Fruit fly (Drosophila melanogaster) whole organism, embryonic: Measurements from ENCODE around the gene Rpp20.

Source experiments
- CG10366 ChIP-seq: fragments of 200-800 bp; sonication (Bioruptor generic); IDR thresholded peaks from 2 replicates; pipeline ENCODE4 v1.3.6; 2022; ENCODE audit warnings: missing biosample characterization, missing genetic modification characterization
- CG10979 ChIP-seq: fragments of 200-800 bp; sonication (Bioruptor generic); optimal IDR thresholded peaks from 2 replicates; lab custom pipeline; 2018; ENCODE audit warnings: missing biosample characterization, mild to moderate bottlenecking, missing genetic modification characterization, moderate library complexity
- CG11696 ChIP-seq: fragments of 200-800 bp; sonication (Bioruptor generic); IDR thresholded peaks from 2 replicates; pipeline ENCODE4 v1.3.6; 2022; ENCODE audit warnings: missing biosample characterization, missing genetic modification characterization
- CG13624 ChIP-seq: fragments of 200-800 bp; sonication (Bioruptor generic); optimal IDR thresholded peaks from 2 replicates; lab custom pipeline; 2016; ENCODE audit warnings: missing biosample characterization, missing genetic modification characterization
- CG14050 ChIP-seq: fragments of 200-800 bp; sonication (Bioruptor generic); IDR thresholded peaks from 3 replicates; pipeline ENCODE4 v1.3.6; 2022; ENCODE audit warnings: missing biosample characterization, missing genetic modification characterization
- CG15479 ChIP-seq: fragments of 200-800 bp; sonication (Bioruptor generic); optimal IDR thresholded peaks from 3 replicates; lab custom pipeline; 2019; ENCODE audit warnings: missing biosample characterization, mild to moderate bottlenecking, missing genetic modification characterization, moderate library complexity
- CG16779 ChIP-seq: fragments of 200-800 bp; sonication (Bioruptor generic); IDR thresholded peaks from 2 replicates; pipeline ENCODE4 v1.3.6; 2022; ENCODE audit warnings: missing biosample characterization, missing genetic modification characterization
- CG18764 ChIP-seq: fragments of 200-800 bp; sonication (Bioruptor generic); optimal IDR thresholded peaks from 3 replicates; lab custom pipeline; 2016; ENCODE audit warnings: missing biosample characterization, missing genetic modification characterization
- CG2199 ChIP-seq: fragments of 200-800 bp; sonication (Bioruptor generic); IDR thresholded peaks from 3 replicates; pipeline ENCODE4 v1.3.6; 2022; ENCODE audit warnings: missing biosample characterization, missing genetic modification characterization
- CG32767 ChIP-seq: fragments of 200-800 bp; sonication (Bioruptor generic); IDR thresholded peaks from 2 replicates; pipeline ENCODE4 v1.3.6; 2022; ENCODE audit warnings: missing biosample characterization, missing genetic modification characterization
- CG3847 ChIP-seq: fragments of 200-800 bp; sonication (Bioruptor generic); IDR thresholded peaks from 2 replicates; pipeline ENCODE4 v1.3.6; 2022; ENCODE audit warnings: missing biosample characterization, missing genetic modification characterization
- CG4424 ChIP-seq: fragments of 200-800 bp; sonication (Bioruptor generic); optimal IDR thresholded peaks from 3 replicates; lab custom pipeline; 2016; ENCODE audit warnings: missing biosample characterization, missing genetic modification characterization
- CG5245 ChIP-seq: fragments of 200-800 bp; sonication (Bioruptor generic); optimal IDR thresholded peaks from 3 replicates; lab custom pipeline; 2016; ENCODE audit warnings: missing biosample characterization, missing genetic modification characterization
- CG6254 ChIP-seq: fragments of 200-800 bp; sonication (Bioruptor generic); optimal IDR thresholded peaks from 3 replicates; lab custom pipeline; 2017; ENCODE audit warnings: mild to moderate bottlenecking, missing biosample characterization, missing genetic modification reagents, missing genetic modification characterization
- CG7556 ChIP-seq: fragments of 200-800 bp; sonication (Bioruptor generic); optimal IDR thresholded peaks from 2 replicates; lab custom pipeline; 2017; ENCODE audit warnings: missing biosample characterization, mild to moderate bottlenecking, missing genetic modification characterization
- CG8924 ChIP-seq: fragments of 200-800 bp; optimal IDR thresholded peaks from 3 replicates; lab custom pipeline; 2019; ENCODE audit warnings: missing biosample characterization, mild to moderate bottlenecking, missing genetic modification characterization, moderate library complexity
- CG8944 ChIP-seq: fragments of 200-800 bp; sonication (Bioruptor generic); optimal IDR thresholded peaks from 3 replicates; lab custom pipeline; 2016; ENCODE audit warnings: missing biosample characterization, missing genetic modification characterization
- CG9727 ChIP-seq: fragments of 200-800 bp; sonication (Bioruptor generic); optimal IDR thresholded peaks from 3 replicates; lab custom pipeline; 2017; ENCODE audit warnings: missing biosample characterization, mild to moderate bottlenecking, missing genetic modification characterization
- D19A ChIP-seq: fragments of 200-800 bp; optimal IDR thresholded peaks from 3 replicates; lab custom pipeline; 2019; ENCODE audit warnings: missing biosample characterization, mild to moderate bottlenecking, missing genetic modification characterization, moderate library complexity
- D19B ChIP-seq: fragments of 200-800 bp; sonication (Bioruptor generic); optimal IDR thresholded peaks from 2 replicates; lab custom pipeline; 2017; ENCODE audit warnings: missing biosample characterization, mild to moderate bottlenecking, missing genetic modification characterization
- Dip3 ChIP-seq: fragments of 200-800 bp; sonication (Bioruptor generic); optimal IDR thresholded peaks from 3 replicates; lab custom pipeline; 2016; ENCODE audit warnings: missing biosample characterization, missing genetic modification characterization
- Drgx ChIP-seq: fragments of 200-800 bp; sonication (Bioruptor generic); IDR thresholded peaks from 2 replicates; pipeline ENCODE4 v1.3.6; 2022; ENCODE audit warnings: missing biosample characterization, missing genetic modification characterization
- Ets65A ChIP-seq: fragments of 200-800 bp; sonication (Bioruptor generic); peaks from one replicate; lab custom pipeline; 2016; ENCODE audit warnings: missing biosample characterization, missing genetic modification characterization
- Med ChIP-seq: fragments of 200-800 bp; sonication (Bioruptor generic); peaks from one replicate; lab custom pipeline; 2016; ENCODE audit warnings: missing biosample characterization, missing genetic modification characterization, mild to moderate bottlenecking, inconsistent platforms, moderate library complexity
- Mes4 ChIP-seq: fragments of 200-800 bp; sonication (Bioruptor generic); optimal IDR thresholded peaks from 2 replicates; lab custom pipeline; 2016; ENCODE audit warnings: missing biosample characterization, missing genetic modification characterization
- Nf-YB ChIP-seq: fragments of 200-800 bp; sonication (Bioruptor generic); optimal IDR thresholded peaks from 3 replicates; lab custom pipeline; 2019; ENCODE audit warnings: missing biosample characterization, mild to moderate bottlenecking, missing genetic modification characterization, moderate library complexity
- Optix ChIP-seq: fragments of 200-800 bp; sonication (Bioruptor generic); IDR thresholded peaks from 3 replicates; pipeline ENCODE4 v1.3.6; 2022; ENCODE audit warnings: missing biosample characterization, missing genetic modification characterization
- Ravus ChIP-seq: fragments of 200-800 bp; sonication (Bioruptor generic); IDR thresholded peaks from 2 replicates; pipeline ENCODE4 v1.3.6; 2022; ENCODE audit warnings: missing biosample characterization, missing genetic modification characterization
- Rx ChIP-seq: fragments of 200-800 bp; sonication (Bioruptor generic); IDR thresholded peaks from 2 replicates; pipeline ENCODE4 v1.3.6; 2022; ENCODE audit warnings: missing biosample characterization, missing genetic modification characterization
- Scr ChIP-seq: fragments of 200-800 bp; sonication (Bioruptor generic); IDR thresholded peaks from 2 replicates; pipeline ENCODE4 v1.3.6; 2022; ENCODE audit warnings: missing biosample characterization, missing genetic modification characterization; ENCODE audit not compliant: partially characterized antibody
- Sry-β ChIP-seq: fragments of 200-800 bp; sonication (Bioruptor generic); optimal IDR thresholded peaks from 2 replicates; lab custom pipeline; 2018; ENCODE audit warnings: missing biosample characterization, mild to moderate bottlenecking, missing genetic modification characterization, moderate library complexity
- Sry-δ ChIP-seq: fragments of 200-800 bp; sonication (Bioruptor generic); optimal IDR thresholded peaks from 2 replicates; lab custom pipeline; 2016; ENCODE audit warnings: missing biosample characterization, missing genetic modification characterization
- Stat92E ChIP-seq, 3 experiments: fragments of >200 bp in 2 of 3; fragments of 200-800 bp in 1 of 3; sonication (Bioruptor generic) in 1 of 3; optimal IDR thresholded peaks; 2 replicates each; lab custom pipeline; 2017 to 2019; ENCODE audit warnings: missing biosample characterization in 3 of 3, missing genetic modification characterization in 3 of 3, mild to moderate bottlenecking in 1 of 3, moderate library complexity in 1 of 3
- TFAM ChIP-seq: fragments of 200-800 bp; sonication (Bioruptor generic); optimal IDR thresholded peaks from 2 replicates; lab custom pipeline; 2017; ENCODE audit warnings: missing biosample characterization, missing genetic modification characterization, inconsistent platforms
- br ChIP-seq: fragments of >200 bp; optimal IDR thresholded peaks from 2 replicates; lab custom pipeline; 2017
- btn ChIP-seq: fragments of 200-800 bp; sonication (Bioruptor generic); optimal IDR thresholded peaks from 2 replicates; lab custom pipeline; 2016; ENCODE audit warnings: missing biosample characterization, missing genetic modification characterization
- chinmo ChIP-seq: fragments of 200-800 bp; sonication (Bioruptor generic); IDR thresholded peaks from 4 replicates; pipeline ENCODE4 v1.3.6; 2022; ENCODE audit warnings: missing biosample characterization, missing genetic modification characterization; ENCODE audit not compliant: partially characterized antibody
- chn ChIP-seq: fragments of 200-800 bp; sonication (Bioruptor generic); optimal IDR thresholded peaks from 2 replicates; lab custom pipeline; 2016; ENCODE audit warnings: missing biosample characterization, missing genetic modification characterization
- ci ChIP-seq: fragments of 200-800 bp; sonication (Bioruptor generic); IDR thresholded peaks from 3 replicates; pipeline ENCODE4 v1.3.6; 2022; ENCODE audit warnings: missing biosample characterization, missing genetic modification characterization
- dan ChIP-seq: fragments of 200-800 bp; sonication (Bioruptor generic); IDR thresholded peaks from 2 replicates; pipeline ENCODE4 v1.3.6; 2022; ENCODE audit warnings: missing biosample characterization, missing genetic modification characterization
- danr ChIP-seq: fragments of 200-800 bp; sonication (Bioruptor generic); IDR thresholded peaks from 2 replicates; pipeline ENCODE4 v1.3.6; 2022; ENCODE audit warnings: missing biosample characterization, missing genetic modification characterization
- dati ChIP-seq: fragments of 200-800 bp; sonication (Bioruptor generic); IDR thresholded peaks from 2 replicates; pipeline ENCODE4 v1.3.6; 2022; ENCODE audit warnings: missing biosample characterization, missing genetic modification characterization
- esg ChIP-seq: fragments of 200-800 bp; sonication (Bioruptor generic); conservative IDR thresholded peaks from 2 replicates; pipeline ENCODE4 v1.3.6; 2022; ENCODE audit warnings: missing biosample characterization, missing genetic modification characterization
- fd102C ChIP-seq: fragments of 200-800 bp; sonication (Bioruptor generic); optimal IDR thresholded peaks from 2 replicates; lab custom pipeline; 2018; ENCODE audit warnings: missing biosample characterization, mild to moderate bottlenecking, missing genetic modification characterization, moderate library complexity
- gem ChIP-seq: fragments of 200-800 bp; sonication (Bioruptor generic); optimal IDR thresholded peaks from 2 replicates; lab custom pipeline; 2019; ENCODE audit warnings: missing biosample characterization, mild to moderate bottlenecking, missing genetic modification characterization, moderate library complexity
- jumu ChIP-seq: fragments of 200-800 bp; sonication (Bioruptor generic); optimal IDR thresholded peaks from 3 replicates; lab custom pipeline; 2016; ENCODE audit warnings: missing biosample characterization, missing genetic modification characterization
- knrl ChIP-seq: fragments of 200-800 bp; sonication (Bioruptor generic); IDR thresholded peaks from 3 replicates; pipeline ENCODE4 v1.3.6; 2022; ENCODE audit warnings: missing biosample characterization, missing genetic modification characterization; ENCODE audit not compliant: partially characterized antibody
- mirr ChIP-seq: fragments of 200-800 bp; sonication (Bioruptor generic); optimal IDR thresholded peaks from 3 replicates; lab custom pipeline; 2018; ENCODE audit warnings: missing biosample characterization, mild to moderate bottlenecking, missing genetic modification characterization
- nerfin-1 ChIP-seq: fragments of 200-800 bp; sonication (Bioruptor generic); optimal IDR thresholded peaks from 3 replicates; lab custom pipeline; 2019; ENCODE audit warnings: missing biosample characterization, mild to moderate bottlenecking, missing genetic modification characterization, moderate library complexity
- sima ChIP-seq: fragments of 200-800 bp; sonication (Bioruptor generic); optimal IDR thresholded peaks from 2 replicates; lab custom pipeline; 2016; ENCODE audit warnings: missing biosample characterization, missing genetic modification characterization
- tgo ChIP-seq: fragments of 200-800 bp; sonication (Bioruptor generic); IDR thresholded peaks from 3 replicates; pipeline ENCODE4 v1.3.6; 2022; ENCODE audit warnings: missing biosample characterization, missing genetic modification characterization
- usp ChIP-seq: fragments of >200 bp; optimal IDR thresholded peaks from 2 replicates; lab custom pipeline; 2017; ENCODE audit warnings: missing biosample characterization, missing genetic modification characterization
- zfh2 ChIP-seq: fragments of 200-800 bp; sonication (Bioruptor generic); optimal IDR thresholded peaks from 2 replicates; lab custom pipeline; 2016; ENCODE audit warnings: missing biosample characterization, missing genetic modification characterization

Gene Rpp20

dm6 chrX:19783457-19783856 is 39.2 kb downstream of the Rpp20 start, which contains the start of gene zld (continued):
- peak; percentile 44; the same call in 1 of the 3 replicates for TF ChIP-seq CG2199 (GFP tag; lab: Robert Waterston, UW)
- TF ChIP-seq Optix, result no peak
- TF ChIP-seq Ets65A (GFP tag; lab: Kevin White, UChicago), result no peak
- TF ChIP-seq danr, result no peak
- no peak for TF ChIP-seq CG7556
- TF ChIP-seq dan (GFP tag; lab: Robert Waterston, UW), result no peak
- no peak for TF ChIP-seq CG3847
- no peak for TF ChIP-seq esg
- peak; percentile 34; the same call in 1 of the 3 replicates for TF ChIP-seq ci (GFP tag; lab: Robert Waterston, UW)
- TF ChIP-seq Sry-β (GFP tag; lab: Kevin White, UChicago), result no peak
- TF ChIP-seq CG10979 (tag; lab: Kevin White, UChicago), result peak; percentile 3
- no peak for TF ChIP-seq Drgx
- no peak for TF ChIP-seq gem (tag; lab: Kevin White, UChicago)
- TF ChIP-seq zfh2 (GFP tag; lab: Kevin White, UChicago), result no peak
- no peak for TF ChIP-seq CG10366 (GFP tag; lab: Robert Waterston, UW)
- TF ChIP-seq knrl (GFP tag; lab: Robert Waterston, UW), result no peak
- no peak for TF ChIP-seq sima (GFP tag; lab: Kevin White, UChicago)
- TF ChIP-seq Med (GFP tag; lab: Kevin White, UChicago), result peak; percentile 81
- no peak for TF ChIP-seq CG14050 (GFP tag; lab: Robert Waterston, UW)
- no peak for TF ChIP-seq Nf-YB (GFP tag; lab: Kevin White, UChicago)
- peak; percentile 11 for TF ChIP-seq CG9727 (GFP tag; lab: Kevin White, UChicago)
- no peak for TF ChIP-seq chn (GFP tag; lab: Kevin White, UChicago)
- no peak for TF ChIP-seq usp (GFP tag; lab: Kevin White, UChicago)
- TF ChIP-seq Scr (GFP tag; lab: Robert Waterston, UW), result peak; percentile 39; the same call in 1 of the 2 replicates
- TF ChIP-seq Rx (GFP tag; lab: Robert Waterston, UW), result no peak
- no peak for TF ChIP-seq CG8944 (GFP tag; lab: Kevin White, UChicago)
- TF ChIP-seq TFAM (GFP tag; lab: Kevin White, UChicago), result no peak
- no peak for TF ChIP-seq br (lab: Kevin White, UChicago)
- TF ChIP-seq CG5245, result no peak
- TF ChIP-seq btn (GFP tag; lab: Kevin White, UChicago), result no peak
- peak; percentile 43 for TF ChIP-seq CG8924 (tag; lab: Kevin White, UChicago)
- no peak for TF ChIP-seq Dip3 (GFP tag; lab: Kevin White, UChicago)
- TF ChIP-seq D19A, result no peak
- 0 out of 4 replicates have a peak, but pooled peaks have one; percentile 53 for TF ChIP-seq chinmo (GFP tag; lab: Robert Waterston, UW)
- TF ChIP-seq CG4424 (GFP tag; lab: Kevin White, UChicago), result no peak
- TF ChIP-seq CG15479 (GFP tag; lab: Kevin White, UChicago), result peak; percentile 61
- TF ChIP-seq fd102C, result peak; percentile 40
- no peak for TF ChIP-seq Sry-δ (GFP tag; lab: Kevin White, UChicago)
- TF ChIP-seq Ravus, result no peak
- TF ChIP-seq D19B (GFP tag; lab: Kevin White, UChicago), result no peak
- no peak for TF ChIP-seq tgo (GFP tag; lab: Robert Waterston, UW)
- TF ChIP-seq CG18764 (GFP tag; lab: Kevin White, UChicago), result no peak
- TF ChIP-seq jumu (GFP tag; lab: Kevin White, UChicago), result no peak
- no peak for TF ChIP-seq CG6254
- TF ChIP-seq mirr (GFP tag; lab: Kevin White, UChicago), result no peak
- no peak for TF ChIP-seq Mes4 (GFP tag; lab: Kevin White, UChicago)
- no peak for TF ChIP-seq CG16779 (GFP tag; lab: Robert Waterston, UW)
- no peak for TF ChIP-seq CG13624 (GFP tag; lab: Kevin White, UChicago)
- TF ChIP-seq nerfin-1 (tag; lab: Kevin White, UChicago), result peak; percentile 25
- TF ChIP-seq Stat92E (GFP tag; optimal IDR thresholded peaks at IDR 0.05; lab: Kevin White, UChicago), result peak in 1 of 3 experiments; percentile 42
- no peak for TF ChIP-seq CG11696 (GFP tag; lab: Robert Waterston, UW)
- TF ChIP-seq dati (GFP tag; lab: Robert Waterston, UW), result no peak
- TF ChIP-seq CG32767 (GFP tag; lab: Robert Waterston, UW), result no peak
- TF ChIP-seq, all 482 proteins: peak for 49
